Fruit fly (Drosophila melanogaster) whole organism, embryonic: Measurements from ENCODE around the gene Fdx1.

Source experiments
- Abd-B ChIP-seq: fragments of 200-800 bp; sonication (Bioruptor generic); optimal IDR thresholded peaks from 2 replicates; lab custom pipeline; 2018; ENCODE audit warnings: missing biosample characterization, mild to moderate bottlenecking, missing genetic modification characterization, moderate library complexity
- Atf-2 ChIP-seq: fragments of 200-800 bp; sonication (Bioruptor generic); optimal IDR thresholded peaks from 2 replicates; lab custom pipeline; 2016; ENCODE audit warnings: missing biosample characterization, missing genetic modification characterization
- CG17568 ChIP-seq: fragments of 200-800 bp; sonication (Bioruptor generic); optimal IDR thresholded peaks from 2 replicates; lab custom pipeline; 2018; ENCODE audit warnings: missing biosample characterization, mild to moderate bottlenecking, missing genetic modification characterization, moderate library complexity
- CG1832 ChIP-seq: fragments of 200-800 bp; sonication (Bioruptor generic); optimal IDR thresholded peaks from 2 replicates; lab custom pipeline; 2017; ENCODE audit warnings: missing biosample characterization, mild to moderate bottlenecking, missing genetic modification characterization, inconsistent platforms
- CG4282 ChIP-seq: fragments of 200-800 bp; sonication (Bioruptor generic); optimal IDR thresholded peaks from 2 replicates; lab custom pipeline; 2016; ENCODE audit warnings: missing biosample characterization, missing genetic modification characterization
- CG7928 ChIP-seq: fragments of 200-800 bp; sonication (Bioruptor generic); optimal IDR thresholded peaks from 2 replicates; lab custom pipeline; 2017; ENCODE audit warnings: missing biosample characterization, mild to moderate bottlenecking, missing genetic modification characterization
- D19B ChIP-seq: fragments of 200-800 bp; sonication (Bioruptor generic); optimal IDR thresholded peaks from 2 replicates; lab custom pipeline; 2017; ENCODE audit warnings: missing biosample characterization, mild to moderate bottlenecking, missing genetic modification characterization
- lmd ChIP-seq: fragments of 200-800 bp; sonication (Bioruptor generic); IDR thresholded peaks from 2 replicates; pipeline ENCODE4 v1.3.6; 2022; ENCODE audit warnings: missing biosample characterization, missing genetic modification characterization
- prd ChIP-seq, 3 experiments: fragments of >200 bp in 2 of 3; fragments of 200-800 bp in 1 of 3; sonication (Bioruptor generic) in 1 of 3; optimal IDR thresholded peaks in 2 of 3; IDR thresholded peaks in 1 of 3; 2 replicates in 2 of 3; 3 replicates in 1 of 3; pipeline versions ENCODE4 v1.3.6 to Lab custom; 2017 to 2022; ENCODE audit warnings: missing biosample characterization in 1 of 3, missing genetic modification characterization in 1 of 3
- scrt ChIP-seq: fragments of 200-800 bp; sonication (Bioruptor generic); optimal IDR thresholded peaks from 2 replicates; lab custom pipeline; 2018; ENCODE audit warnings: missing biosample characterization, mild to moderate bottlenecking, missing genetic modification characterization, moderate library complexity

- TF ChIP-seq scrt (no peak), Atf-2 (no peak), CG1832 (GFP tag; lab: Kevin White, UChicago) (no peak), CG4282 (no peak), CG7928 (no peak), Abd-B (GFP tag; lab: Kevin White, UChicago) (no peak), CG17568 (GFP tag; lab: Kevin White, UChicago) (peak; percentile 3), lmd (GFP tag; lab: Robert Waterston, UW) (no peak), D19B (GFP tag; lab: Kevin White, UChicago) (no peak), prd (optimal IDR thresholded peaks at IDR 0.05; lab: Kevin White, UChicago) (no peak), prd (GFP tag; IDR thresholded peaks at IDR 0.05; lab: Robert Waterston, UW) (no peak)
Observed at dm6 chr3L:9360217-9360692, 10.8 kb downstream of the Fdx1 start, which contains the start of gene Pdxk.
